Worm (Caenorhabditis elegans) whole organism, L2 larva: ENCODE measurements around the gene daz-1.

Source experiments
- aly-2 ChIP-seq: fragments of 150-350 bp; optimal IDR thresholded peaks from 2 replicates; lab custom pipeline; 2014; ENCODE audit warnings: missing biosample characterization, missing genetic modification characterization
- ama-1 ChIP-seq: fragments of 150-350 bp; optimal IDR thresholded peaks from 2 replicates; lab custom pipeline; 2018; ENCODE audit warnings: inconsistent platforms
- elt-1 ChIP-seq: fragments of 150-350 bp; optimal IDR thresholded peaks from 2 replicates; lab custom pipeline; 2014; ENCODE audit warnings: missing biosample characterization, missing genetic modification characterization
- fos-1 ChIP-seq: fragments of 150-350 bp; optimal IDR thresholded peaks from 2 replicates; lab custom pipeline; 2014; ENCODE audit warnings: missing biosample characterization, missing genetic modification characterization
- mab-5 ChIP-seq: fragments of 150-350 bp; optimal IDR thresholded peaks from 2 replicates; lab custom pipeline; 2014; ENCODE audit warnings: missing biosample characterization, missing genetic modification characterization
- nhr-237 ChIP-seq: fragments of 150-350 bp; optimal IDR thresholded peaks from 2 replicates; lab custom pipeline; 2014; ENCODE audit warnings: missing biosample characterization, missing genetic modification characterization
- nhr-25 ChIP-seq: fragments of 150-350 bp; sonication (generic microtip); optimal IDR thresholded peaks from 3 replicates; lab custom pipeline; 2014; ENCODE audit warnings: missing biosample characterization, missing genetic modification characterization
- skn-1 ChIP-seq: sonication (generic microtip); optimal IDR thresholded peaks from 2 replicates; lab custom pipeline; 2017; ENCODE audit warnings: missing biosample characterization, missing genetic modification characterization
- snpc-4 ChIP-seq: fragments of 150-350 bp; optimal IDR thresholded peaks from 2 replicates; lab custom pipeline; 2014; ENCODE audit warnings: missing biosample characterization, missing genetic modification characterization
- zag-1 ChIP-seq: fragments of 150-350 bp; optimal IDR thresholded peaks from 2 replicates; lab custom pipeline; 2014; ENCODE audit warnings: missing biosample characterization, missing genetic modification characterization

DNA sequence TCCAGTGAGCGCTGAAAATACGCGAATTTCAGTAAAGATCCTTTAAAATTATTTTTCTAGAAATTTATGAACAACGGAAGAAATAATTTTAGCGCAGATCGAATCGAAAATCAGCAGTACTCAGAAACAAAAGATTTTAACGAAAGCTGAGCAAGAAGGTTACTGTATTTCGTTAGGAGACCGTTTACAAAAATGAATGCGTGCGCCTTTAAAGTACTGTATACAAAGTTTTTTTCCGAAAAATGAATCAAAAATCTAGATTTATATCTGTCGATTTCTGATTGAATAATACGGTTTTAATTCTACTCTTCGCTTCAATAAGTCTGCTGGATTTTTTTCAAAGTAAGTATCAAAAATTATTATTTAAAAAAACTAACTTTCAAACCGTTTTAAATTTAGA lies 42.1 kb upstream of the daz-1 start, which contains the start of the genes EEED8.14 and EEED8.3:
- TF ChIP-seq elt-1 (tag; lab: Kevin White, UChicago) (no peak), ama-1 (lab: Kevin White, UChicago) (no peak), snpc-4 (no peak), aly-2 (tag; lab: Kevin White, UChicago) (no peak), nhr-25 (tag; lab: Kevin White, UChicago) (no peak), zag-1 (tag; lab: Kevin White, UChicago) (no peak), skn-1 (tag; lab: Kevin White, UChicago) (no peak), fos-1 (no peak), mab-5 (no peak), nhr-237 (tag; lab: Kevin White, UChicago) (no peak)
